Fruit fly (Drosophila melanogaster): ENCODE measurements around the gene cpo.

DNA sequence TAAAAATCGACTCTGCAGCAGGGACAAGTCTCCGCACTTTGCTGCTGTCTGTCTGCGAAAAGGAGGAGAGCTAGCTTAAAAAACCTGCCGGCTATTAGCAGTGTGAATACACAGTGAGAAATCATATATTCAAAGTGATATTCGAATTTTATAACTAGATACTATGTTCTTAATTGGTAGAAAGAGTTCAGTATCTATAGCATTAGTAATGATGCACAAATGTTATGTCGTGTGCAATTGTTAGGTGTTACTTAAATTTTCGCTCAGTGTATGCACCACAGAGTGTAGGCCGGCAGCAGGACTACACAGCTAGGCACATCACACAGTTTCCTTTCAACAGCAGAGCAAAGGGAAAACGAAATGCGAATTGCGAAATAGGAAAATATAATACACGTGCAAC, 15.1 kb downstream of the cpo start:
- no peak for TF ChIP-seq Hr96 (GFP tag; optimal IDR thresholded peaks at IDR 0.05)
- TF ChIP-seq tj (GFP tag; optimal IDR thresholded peaks at IDR 0.05), result no peak
- TF ChIP-seq pad (GFP tag; optimal IDR thresholded peaks at IDR 0.05), result no peak
- no peak for TF ChIP-seq Clk (GFP tag; optimal IDR thresholded peaks at IDR 0.05)
- no peak for TF ChIP-seq ovo (GFP tag; optimal IDR thresholded peaks at IDR 0.05)
- no peak for TF ChIP-seq Mnt (GFP tag; optimal IDR thresholded peaks at IDR 0.05)
- no peak for TF ChIP-seq kay (GFP tag; ENCODE audit: borderline replicate concordance)
- TF ChIP-seq toe (GFP tag; optimal IDR thresholded peaks at IDR 0.05), result no peak
- TF ChIP-seq CG7101 (tag; optimal IDR thresholded peaks at IDR 0.05), result no peak
- TF ChIP-seq CG14711 (tag; optimal IDR thresholded peaks at IDR 0.05), result no peak
- no peak for TF ChIP-seq CG1620 (GFP tag; optimal IDR thresholded peaks at IDR 0.05)

Measured in whole organism, adult.